Worm (Caenorhabditis elegans): ENCODE data around the gene ulp-1.

Gene ulp-1

DNA sequence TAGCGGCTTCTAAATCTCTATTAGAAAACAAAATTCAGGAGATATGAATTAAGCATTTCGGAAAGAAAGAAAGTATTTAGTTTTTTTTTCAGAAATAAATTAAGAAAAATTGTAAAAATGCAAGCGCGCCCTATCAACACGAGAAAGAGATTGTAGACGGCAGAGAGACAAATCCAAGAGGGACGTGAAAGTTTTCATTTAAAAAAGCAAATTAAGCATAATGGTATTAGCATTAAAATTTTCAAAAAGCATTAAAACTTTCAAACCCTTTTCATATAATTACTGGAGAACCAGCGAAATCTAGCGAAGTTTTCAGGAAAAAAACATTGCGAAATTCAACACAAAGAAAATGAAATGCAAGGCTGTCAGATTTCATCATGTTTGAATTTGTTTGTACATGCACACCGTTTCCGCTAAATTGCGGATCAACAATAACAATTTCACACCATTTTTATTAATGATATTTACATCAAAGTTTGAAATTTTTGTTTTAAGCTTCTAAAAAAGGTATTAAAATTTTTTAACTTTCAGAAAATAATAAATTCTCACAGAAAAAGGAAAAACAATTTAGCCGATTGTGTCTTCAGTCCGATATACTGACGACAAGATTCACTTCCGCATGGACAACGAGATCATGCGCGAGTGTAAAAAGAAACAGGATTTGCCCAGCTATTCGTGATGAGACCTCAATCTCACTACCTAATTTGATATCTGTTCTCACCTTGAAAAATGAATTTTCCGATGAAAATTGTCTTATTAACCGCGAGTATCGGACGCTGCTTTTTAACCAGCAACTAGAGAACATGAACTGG lies 6.6 kb downstream of the ulp-1 start, which contains the start of gene gars-1:
gars-1 (minus strand) TSS at position 808 of the 812 bp plus-strand sequence.
- TF ChIP-seq F13H6.1 (tag; optimal IDR thresholded peaks at IDR 0.05) = no peak
- peak; percentile 7 for TF ChIP-seq elt-2 (tag; optimal IDR thresholded peaks at IDR 0.05)
- TF ChIP-seq C08G9.2 (tag; optimal IDR thresholded peaks at IDR 0.05) = no peak
- peak; percentile 13 for TF ChIP-seq unc-55 (GFP tag; optimal IDR thresholded peaks at IDR 0.05)
- no peak for TF ChIP-seq pha-4 (tag; optimal IDR thresholded peaks at IDR 0.05)
- no peak for TF ChIP-seq fkh-6 (tag; optimal IDR thresholded peaks at IDR 0.05)
- TF ChIP-seq pat-9 (tag; optimal IDR thresholded peaks at IDR 0.05) = no peak
- no peak for TF ChIP-seq fax-1 (tag; optimal IDR thresholded peaks at IDR 0.05)
- peak; percentile 60 for TF ChIP-seq unc-42 (tag; optimal IDR thresholded peaks at IDR 0.05)
- TF ChIP-seq unc-86 (tag; optimal IDR thresholded peaks at IDR 0.05) = no peak
- no peak for TF ChIP-seq dmd-4 (tag; optimal IDR thresholded peaks at IDR 0.05; ENCODE audit: borderline replicate concordance)
- TF ChIP-seq fkh-10 (GFP tag; optimal IDR thresholded peaks at IDR 0.05) = no peak
- no peak for TF ChIP-seq ceh-31 (tag; optimal IDR thresholded peaks at IDR 0.05)
- no peak for TF ChIP-seq ceh-30 (tag; optimal IDR thresholded peaks at IDR 0.05)
- TF ChIP-seq pag-3 (tag; optimal IDR thresholded peaks at IDR 0.05; ENCODE audit: borderline replicate concordance) = no peak
- TF ChIP-seq ceh-22 (tag; optimal IDR thresholded peaks at IDR 0.05) = no peak

DNA sequence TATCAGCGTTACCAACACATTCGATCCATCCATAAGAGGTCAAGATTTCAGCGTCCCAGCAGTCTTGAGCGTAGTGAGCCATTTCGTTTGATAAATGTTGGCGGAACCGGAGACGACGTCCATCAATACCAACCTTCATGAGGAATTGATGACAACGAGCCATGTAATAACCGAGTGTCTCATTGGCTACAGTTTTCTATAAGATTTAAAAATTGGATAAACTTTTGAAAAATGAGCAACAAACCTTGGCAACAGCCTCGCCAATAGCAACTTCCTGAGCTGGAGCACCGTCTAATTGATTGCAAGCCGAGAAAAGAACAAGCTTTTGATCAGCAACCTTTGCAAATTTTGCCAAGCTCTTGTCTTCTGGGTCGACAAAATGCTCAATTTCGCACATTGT lies 8.8 kb downstream of the ulp-1 start:
- no peak for TF ChIP-seq ceh-6 (GFP tag; optimal IDR thresholded peaks at IDR 0.05)
- TF ChIP-seq che-1 (tag; optimal IDR thresholded peaks at IDR 0.05) = no peak
- no peak for TF ChIP-seq nfya-1 (tag; optimal IDR thresholded peaks at IDR 0.05)
- TF ChIP-seq ceh-31 (tag; optimal IDR thresholded peaks at IDR 0.05) = no peak
- no peak for TF ChIP-seq nhr-11 (tag; optimal IDR thresholded peaks at IDR 0.05)
- no peak for TF ChIP-seq nhr-232 (tag; optimal IDR thresholded peaks at IDR 0.05)
- no peak for TF ChIP-seq ttx-3 (tag; optimal IDR thresholded peaks at IDR 0.05)
- no peak for TF ChIP-seq C38D4.7 (GFP tag; optimal IDR thresholded peaks at IDR 0.05)
- TF ChIP-seq ceh-14 (tag; optimal IDR thresholded peaks at IDR 0.05) = no peak
- no peak for TF ChIP-seq K02D7.2 (tag; optimal IDR thresholded peaks at IDR 0.05)
- TF ChIP-seq C08G9.2 (tag; optimal IDR thresholded peaks at IDR 0.05) = no peak
- TF ChIP-seq ceh-34 (tag; optimal IDR thresholded peaks at IDR 0.05) = no peak
- TF ChIP-seq lim-6 (tag; optimal IDR thresholded peaks at IDR 0.05) = no peak

DNA sequence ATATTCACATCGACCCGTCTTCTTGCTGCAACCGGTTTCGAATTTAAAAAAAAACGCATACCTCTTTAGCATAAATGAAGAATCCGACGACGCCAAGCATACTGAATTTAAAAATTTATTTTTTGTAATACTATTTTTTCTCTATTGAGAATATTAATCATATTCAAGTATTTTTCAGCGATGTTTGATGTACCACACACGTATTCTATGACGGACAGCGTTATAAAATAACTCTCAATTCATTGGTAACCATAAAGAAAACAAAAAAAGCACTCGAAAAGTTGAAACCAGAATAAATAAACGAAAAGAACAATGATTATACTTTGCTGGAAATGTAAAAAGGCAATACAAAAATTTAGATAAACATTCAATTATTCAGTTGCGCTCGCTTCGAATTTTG lies 10.1 kb downstream of the ulp-1 start, which contains the start of gene T10F2.5:
T10F2.5 (minus strand) TSS at position 101 of the 400 bp plus-strand sequence.
- TF ChIP-seq odd-2 (tag; optimal IDR thresholded peaks at IDR 0.05) = no peak
- no peak for TF ChIP-seq ztf-16 (tag; optimal IDR thresholded peaks at IDR 0.05)
- TF ChIP-seq npax-4 (tag; optimal IDR thresholded peaks at IDR 0.05) = no peak
- TF ChIP-seq pag-3 (tag; optimal IDR thresholded peaks at IDR 0.05; ENCODE audit: borderline replicate concordance) = no peak
- TF ChIP-seq syd-9 (tag; optimal IDR thresholded peaks at IDR 0.05) = no peak
- TF ChIP-seq fax-1 (tag; optimal IDR thresholded peaks at IDR 0.05) = no peak

DNA sequence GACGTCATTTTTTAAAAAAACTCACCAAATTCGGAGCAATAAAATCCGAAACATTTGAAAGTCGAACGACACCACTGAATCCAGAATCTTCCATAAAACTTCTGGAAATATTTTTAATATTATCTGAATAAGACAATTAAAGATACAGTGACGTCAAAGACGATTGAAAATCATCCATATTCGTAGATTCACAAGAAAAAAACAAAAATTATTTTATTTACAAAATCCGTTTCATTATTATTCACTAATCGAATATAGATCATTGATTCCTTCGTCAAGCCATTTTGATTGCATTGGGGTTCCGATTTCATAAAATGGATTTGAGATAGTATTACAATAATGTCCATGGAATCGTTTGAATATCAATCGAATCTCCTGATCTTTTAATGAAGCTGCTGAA lies 10.9 kb downstream of the ulp-1 start, which contains the start of gene oxy-4:
oxy-4 (minus strand) TSS at position 101 of the 400 bp plus-strand sequence.
- TF ChIP-seq C08G9.2 (tag; optimal IDR thresholded peaks at IDR 0.05) (no peak), fax-1 (tag; optimal IDR thresholded peaks at IDR 0.05) (no peak), npax-4 (tag; optimal IDR thresholded peaks at IDR 0.05) (no peak), dmd-4 (tag; optimal IDR thresholded peaks at IDR 0.05; ENCODE audit: borderline replicate concordance) (no peak), eyg-1 (tag; optimal IDR thresholded peaks at IDR 0.05) (no peak)

DNA sequence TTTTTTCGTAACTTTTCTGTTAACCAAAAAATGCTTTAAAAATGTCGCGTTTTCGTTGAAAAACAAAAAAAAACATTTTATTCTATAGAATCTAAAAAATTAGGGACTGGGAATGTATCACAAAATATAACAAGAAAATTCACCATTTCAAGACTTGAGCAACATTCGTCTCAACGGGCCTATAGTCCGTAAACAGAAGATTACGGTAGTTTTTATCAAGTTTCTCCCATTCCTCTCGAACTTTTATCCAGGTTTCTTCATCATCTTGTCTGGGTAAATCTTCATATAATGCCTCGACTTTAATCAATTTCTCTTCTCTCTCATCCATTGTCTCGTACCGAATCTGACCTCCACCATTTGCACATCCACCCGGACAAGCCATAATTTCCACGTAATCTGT lies 14.2 kb downstream of the ulp-1 start:
- TF ChIP-seq npax-4 (tag; optimal IDR thresholded peaks at IDR 0.05) (no peak), zip-5 (tag; optimal IDR thresholded peaks at IDR 0.05) (no peak), eyg-1 (tag; optimal IDR thresholded peaks at IDR 0.05) (no peak), pha-4 (tag; optimal IDR thresholded peaks at IDR 0.05) (no peak), ceh-34 (tag; optimal IDR thresholded peaks at IDR 0.05) (no peak), sdc-2 (tag; optimal IDR thresholded peaks at IDR 0.05) (no peak), ama-1 (optimal IDR thresholded peaks at IDR 0.05) (no peak), ceh-30 (tag; optimal IDR thresholded peaks at IDR 0.05) (no peak), tbx-7 (tag; optimal IDR thresholded peaks at IDR 0.05) (no peak), pqm-1 (tag; optimal IDR thresholded peaks at IDR 0.05) (no peak), ceh-31 (tag; optimal IDR thresholded peaks at IDR 0.05) (no peak), ztf-16 (tag; optimal IDR thresholded peaks at IDR 0.05) (no peak), elt-4 (tag; optimal IDR thresholded peaks at IDR 0.05) (no peak), madf-2 (tag; optimal IDR thresholded peaks at IDR 0.05) (no peak), unc-55 (GFP tag; optimal IDR thresholded peaks at IDR 0.05) (no peak), syd-9 (tag; optimal IDR thresholded peaks at IDR 0.05) (no peak), T23F11.4 (GFP tag; optimal IDR thresholded peaks at IDR 0.05) (no peak), mec-3 (tag; optimal IDR thresholded peaks at IDR 0.05; ENCODE audit: borderline replicate concordance) (no peak), ceh-22 (tag; optimal IDR thresholded peaks at IDR 0.05) (no peak)

Measured in whole organism, late embryonic.